Fruit fly (Drosophila melanogaster) ovary, adult (tissue): ENCODE data around the gene CG7920.
A peak's percentile ranks its signal among the peaks of the same experiment; 100 is the strongest.

Source experiments
- CG17801 ChIP-seq: fragments of 200-800 bp; optimal IDR thresholded peaks from 2 replicates; lab custom pipeline; 2019; ENCODE audit warnings: missing biosample characterization, mild to moderate bottlenecking, missing genetic modification characterization, moderate library complexity; ENCODE audit not compliant: partially characterized antibody

The CG7920 gene

DNA sequence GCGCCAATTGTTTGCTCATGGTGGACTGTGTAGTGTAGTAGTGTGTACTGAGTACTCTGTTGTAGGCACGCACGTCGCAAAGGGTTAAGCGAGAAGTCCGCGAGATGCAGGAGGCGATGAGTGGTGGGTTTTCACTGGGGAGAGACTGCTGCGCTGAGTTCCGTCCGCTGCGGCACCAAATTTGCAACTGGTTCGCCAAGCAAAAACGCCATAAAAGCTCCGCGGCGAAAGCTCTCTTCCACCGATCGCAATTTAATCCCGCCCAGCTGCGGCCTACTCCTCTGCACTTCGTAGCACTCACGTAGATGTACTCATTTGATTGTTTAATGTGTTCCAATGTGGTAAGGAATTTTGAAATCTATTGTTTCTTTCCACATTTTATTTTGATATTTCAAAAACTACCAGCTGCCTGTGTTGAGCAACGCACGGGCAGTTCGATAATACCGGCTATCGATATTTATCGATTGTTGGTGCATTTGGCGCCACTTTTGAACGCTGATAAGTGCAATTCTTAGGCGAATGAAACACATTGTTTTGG, at the start of gene CG7920:
Gene CG7920 (minus strand): TSS at position 308 of the 538 bp plus-strand sequence.
- peak; percentile 60 for TF ChIP-seq CG17801

DNA sequence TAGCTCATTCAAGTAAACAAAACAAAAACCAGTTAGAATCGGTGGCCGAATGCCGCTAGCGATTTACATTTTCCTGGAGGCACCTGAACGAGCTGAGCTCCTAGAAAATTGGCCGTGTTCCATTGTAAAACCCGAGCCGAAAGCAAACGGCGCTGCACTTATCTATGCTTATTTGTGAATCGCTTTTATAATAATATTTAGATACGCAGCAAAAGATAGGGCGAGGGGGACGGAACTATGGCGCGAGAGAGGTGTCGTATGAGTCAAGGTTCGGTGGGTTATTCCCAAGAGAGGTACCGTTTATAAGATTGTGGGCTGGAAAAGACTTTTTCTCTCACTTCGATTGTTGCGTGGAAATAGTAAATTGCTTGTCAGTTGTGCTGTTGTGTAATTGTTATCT, 48.6 kb upstream of the CG7920 start:
- TF ChIP-seq CG17801 = no peak

DNA sequence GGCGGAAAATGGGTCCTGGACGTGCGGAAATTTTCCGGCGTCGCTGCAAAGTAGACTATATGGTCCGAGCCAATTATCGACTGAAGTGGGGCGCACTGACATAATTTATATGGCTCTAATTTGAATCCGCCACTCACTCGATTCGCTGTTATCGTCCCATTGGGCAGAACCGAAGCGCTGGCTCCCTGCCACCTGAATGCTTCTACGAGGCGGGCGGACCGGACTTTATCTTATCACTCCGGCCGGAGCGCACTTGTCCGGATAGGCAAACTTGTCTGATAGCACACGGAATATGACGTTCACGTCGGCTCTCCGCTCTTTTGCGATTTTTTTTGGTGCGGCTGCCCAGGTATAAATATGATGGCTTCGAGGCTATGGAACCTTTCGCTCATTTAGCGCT, 47.5 kb upstream of the CG7920 start:
- no peak for TF ChIP-seq CG17801

- no peak for TF ChIP-seq CG17801
These were observed 46.9 kb upstream of the CG7920 start for dm6 chr3R:30061980-30062379.

DNA sequence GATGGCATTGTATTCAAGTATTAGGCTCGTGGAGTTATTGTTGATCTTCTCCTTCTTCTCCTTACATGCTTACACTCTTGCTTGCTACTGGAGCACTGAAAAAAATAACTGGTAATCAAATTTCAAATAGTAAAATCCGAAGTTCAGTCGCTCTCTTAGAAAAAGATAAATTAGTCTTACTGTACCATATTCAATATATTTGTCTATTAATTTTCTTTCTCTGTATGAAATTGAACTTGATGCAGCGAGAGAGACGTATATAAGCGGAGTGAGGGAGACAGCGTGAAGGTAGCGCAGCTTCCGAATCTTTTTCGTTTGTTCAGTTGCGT, 46.0 kb upstream of the CG7920 start:
- peak; percentile 13 for TF ChIP-seq CG17801

DNA sequence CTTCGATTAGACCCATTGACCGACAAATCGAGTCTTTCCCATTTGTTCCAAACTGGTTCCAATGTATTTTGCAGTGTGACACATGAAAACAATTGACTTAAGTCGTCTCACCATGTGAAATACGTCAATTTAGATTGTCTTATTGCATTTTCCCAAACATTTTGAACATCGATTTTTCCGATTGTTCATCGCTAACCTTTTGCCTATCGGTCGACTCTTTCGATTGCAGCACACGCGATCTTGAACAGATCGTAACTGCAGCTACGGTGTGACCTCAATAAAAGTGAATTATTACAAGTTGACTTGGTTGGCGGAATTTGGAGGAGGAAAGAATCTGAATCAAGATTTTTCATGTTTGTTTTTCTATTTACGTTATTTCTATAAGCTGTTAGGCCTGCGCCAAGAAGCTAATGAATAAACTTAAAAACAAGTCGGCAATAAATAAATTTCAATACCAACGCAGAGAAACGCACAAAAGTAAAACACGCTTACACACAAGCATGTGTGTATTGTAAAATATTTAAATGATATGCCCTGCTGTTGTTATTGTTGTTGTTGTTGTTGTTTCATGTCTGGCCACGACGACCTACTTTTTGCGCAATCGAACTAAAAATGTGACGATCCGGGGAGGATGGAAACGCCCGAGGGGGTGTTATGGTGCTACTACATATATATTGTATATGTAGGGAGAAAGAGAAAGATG, 45.5 kb upstream of the CG7920 start:
- no peak for TF ChIP-seq CG17801

DNA sequence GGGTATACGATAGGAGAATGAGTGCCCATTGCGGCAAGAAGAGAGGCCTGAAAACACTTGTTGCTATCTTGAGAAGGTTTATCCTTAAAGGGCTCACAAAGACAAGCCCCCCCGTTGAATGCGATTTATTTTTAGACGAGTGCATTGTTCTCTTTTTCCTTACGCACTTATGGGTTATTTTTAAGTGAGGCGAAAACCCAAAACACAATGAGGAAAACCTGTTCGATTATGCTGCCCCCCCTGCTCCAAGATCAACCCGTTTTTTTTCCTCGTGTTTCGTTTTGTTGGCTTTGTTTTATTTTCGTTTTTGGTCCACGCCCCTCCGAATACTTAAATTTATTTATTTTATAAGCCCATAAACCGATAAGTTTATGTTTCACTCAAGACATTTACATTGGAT, 44.9 kb upstream of the CG7920 start:
- no peak for TF ChIP-seq CG17801

dm6 chr3R:30058057-30058868, 43.2 kb upstream of the CG7920 start, which contains the start of gene sima:
Gene sima, plus strand, starts transcription at chr3R:30058311.
- TF ChIP-seq CG17801 = peak; percentile 12

dm6 chr3R:30056592-30057135, 41.6 kb upstream of the CG7920 start, which contains the start of the genes CG7950 and Rpp14a:
Gene CG7950, plus strand, starts transcription at chr3R:30056859.
Gene Rpp14a, plus strand, starts transcription at chr3R:30056859.
- peak; percentile 90 for TF ChIP-seq CG17801

- peak; percentile 8 for TF ChIP-seq CG17801
These were observed 40.9 kb upstream of the CG7920 start, which contains the start of the genes Rpp14b and spn-A for dm6 chr3R:30055915-30056544. Gene Rpp14b, plus strand, starts transcription at chr3R:30055957. Gene spn-A, minus strand, starts transcription at chr3R:30056037.

- peak; percentile 41 for TF ChIP-seq CG17801
These were observed 37.5 kb upstream of the CG7920 start, which contains the start of gene Jasper for dm6 chr3R:30052455-30053046. Gene Jasper, plus strand, starts transcription at chr3R:30052514.

dm6 chr3R:30051933-30052332, 36.8 kb upstream of the CG7920 start, which contains the start of gene CG15528:
Gene CG15528, minus strand, starts transcription at chr3R:30052112.
- TF ChIP-seq CG17801 = no peak

DNA sequence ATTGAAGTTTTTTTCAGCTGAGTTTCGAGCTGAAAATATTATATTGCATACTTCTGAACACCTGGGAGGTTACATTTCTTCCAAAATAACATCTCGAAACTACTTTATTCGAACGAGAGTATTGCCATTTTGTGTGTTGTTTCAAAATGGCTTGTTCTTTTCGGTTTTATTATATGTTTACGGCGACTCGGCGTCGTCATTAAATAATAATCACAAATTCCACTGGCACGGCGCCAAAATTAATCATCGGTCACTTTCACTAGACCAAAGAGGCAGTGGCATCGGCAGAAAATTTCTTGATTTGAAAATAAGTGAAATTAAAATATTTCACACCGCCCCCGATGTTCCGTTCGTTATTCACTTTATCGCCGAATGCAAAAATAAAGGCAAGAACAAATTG, 35.4 kb upstream of the CG7920 start:
- no peak for TF ChIP-seq CG17801

DNA sequence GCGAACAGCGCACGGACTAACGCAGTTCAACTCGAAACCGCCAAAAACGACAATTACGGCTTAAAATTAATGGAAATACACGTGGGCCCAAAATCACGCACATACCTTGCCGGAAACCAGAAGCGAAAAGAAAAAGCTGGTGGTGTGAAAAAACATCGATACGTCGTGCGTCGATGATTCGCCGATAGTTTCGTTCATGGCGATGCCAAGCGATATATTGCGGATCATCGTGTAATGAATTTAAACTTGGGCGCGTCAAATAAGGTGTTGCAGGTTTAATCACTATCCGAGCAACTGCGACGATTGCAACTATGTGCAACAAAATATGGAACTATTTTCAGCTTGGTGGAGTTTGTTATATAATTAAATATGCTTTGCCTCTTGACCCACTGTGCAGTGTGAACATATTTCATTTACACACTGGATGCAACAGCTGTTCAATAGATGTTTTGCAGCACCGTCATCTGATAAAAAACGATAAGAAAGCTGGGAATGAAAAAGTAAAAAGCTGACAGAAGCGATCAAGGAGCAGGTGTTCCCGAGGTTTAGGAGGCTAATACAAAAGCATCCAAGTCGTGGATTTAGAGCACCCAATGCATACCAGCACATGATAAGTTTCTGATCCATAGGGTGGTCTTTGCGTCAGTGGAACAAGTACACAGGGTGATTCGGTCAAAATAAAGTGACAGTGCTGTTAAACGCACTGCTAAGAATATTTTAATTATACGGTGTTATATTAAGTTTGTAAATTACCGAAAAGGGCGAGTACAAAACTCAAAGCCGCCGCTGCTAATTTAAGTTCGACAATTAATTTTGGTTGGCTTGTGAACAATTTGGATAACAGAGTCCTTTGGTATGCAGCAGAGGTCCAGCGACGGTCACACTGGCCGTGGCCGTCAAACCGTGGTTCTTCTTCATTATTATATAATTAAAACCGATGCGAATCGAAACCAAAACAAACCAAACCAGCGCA, 31.2 kb upstream of the CG7920 start, which contains the start of the genes RpL32 and CG7943:
Gene RpL32 (minus strand): TSS at position 133 of the 973 bp plus-strand sequence.
Gene CG7943 (plus strand): TSS at position 442 of the 973 bp plus-strand sequence.
- peak; percentile 95 for TF ChIP-seq CG17801
